Fruit fly (Drosophila melanogaster): ENCODE measurements around the gene Obp69a.

Obp69a gene

DNA sequence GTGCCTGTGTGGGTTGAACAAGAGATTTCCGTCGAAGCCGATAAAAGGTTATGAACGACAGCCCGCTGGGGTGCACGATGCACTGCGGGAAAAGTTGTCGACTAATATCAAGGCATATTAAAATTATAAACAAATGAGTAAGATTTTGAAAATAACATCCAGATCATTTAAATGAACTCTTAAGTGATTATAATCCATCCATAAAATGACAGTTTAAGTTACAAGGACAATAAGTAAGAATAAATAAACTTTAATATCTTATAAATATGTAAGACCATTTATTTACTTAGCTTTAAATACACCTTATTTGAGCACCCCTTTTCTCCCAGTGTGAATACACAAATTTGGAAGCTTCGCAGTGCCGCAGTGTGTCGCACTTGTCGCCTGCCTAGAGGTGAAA lies 48.1 kb downstream of the Obp69a start (continued):
- TF ChIP-seq Lpt (GFP tag; optimal IDR thresholded peaks at IDR 0.05) (no peak), CG4820 (GFP tag; optimal IDR thresholded peaks at IDR 0.05) (peak; percentile 14), aop (GFP tag; IDR thresholded peaks at IDR 0.05) (no peak), maf-S (GFP tag; optimal IDR thresholded peaks at IDR 0.05) (no peak), Ssrp (tag; optimal IDR thresholded peaks at IDR 0.05) (peak; percentile 21), CG8765 (GFP tag; IDR thresholded peaks at IDR 0.05) (no peak), dmrt11E (tag; optimal IDR thresholded peaks at IDR 0.05) (peak; percentile 71), CG17568 (GFP tag; optimal IDR thresholded peaks at IDR 0.05) (no peak), CG32532 (GFP tag; IDR thresholded peaks at IDR 0.05) (no peak), Ravus (GFP tag; IDR thresholded peaks at IDR 0.05) (no peak), CG1647 (GFP tag; optimal IDR thresholded peaks at IDR 0.05) (no peak), insv (GFP tag; optimal IDR thresholded peaks at IDR 0.05) (no peak), sna (GFP tag; IDR thresholded peaks at IDR 0.05; ENCODE audit: partially characterized antibody) (no peak), CG12942 (GFP tag; optimal IDR thresholded peaks at IDR 0.05) (no peak), abd-A (tag; optimal IDR thresholded peaks at IDR 0.05) (no peak), CG10209 (GFP tag; optimal IDR thresholded peaks at IDR 0.05) (peak; percentile 6), CG16815 (GFP tag; optimal IDR thresholded peaks at IDR 0.05) (peak; percentile 21), zf30C (GFP tag; optimal IDR thresholded peaks at IDR 0.05) (peak; percentile 68), CG17361 (GFP tag; IDR thresholded peaks at IDR 0.05) (peak; percentile 50; the same call in 2 of the 3 replicates), D (optimal IDR thresholded peaks at IDR 0.05) (no peak), D (GFP tag; optimal IDR thresholded peaks at IDR 0.05) (peak; percentile 72), lola (GFP tag; optimal IDR thresholded peaks at IDR 0.05) (peak in 1 of 3 experiments; percentile 66), nmo (GFP tag; optimal IDR thresholded peaks at IDR 0.05) (peak; percentile 33), Max (GFP tag; optimal IDR thresholded peaks at IDR 0.05) (peak; percentile 19), CG2712 (tag; optimal IDR thresholded peaks at IDR 0.05) (peak; percentile 69), CG3995 (GFP tag; optimal IDR thresholded peaks at IDR 0.05) (no peak), odd (GFP tag; optimal IDR thresholded peaks at IDR 0.05) (no peak), lmd (GFP tag; IDR thresholded peaks at IDR 0.05) (no peak), so (GFP tag; IDR thresholded peaks at IDR 0.05) (no peak), Stat92E (GFP tag; optimal IDR thresholded peaks at IDR 0.05) (peak in 1 of 3 experiments; percentile 13), Six4 (GFP tag; optimal IDR thresholded peaks at IDR 0.05) (no peak), CG12219 (GFP tag; optimal IDR thresholded peaks at IDR 0.05) (no peak), CG15479 (GFP tag; optimal IDR thresholded peaks at IDR 0.05) (peak; percentile 13), CG8924 (tag; optimal IDR thresholded peaks at IDR 0.05) (peak; percentile 41), bsh (GFP tag; optimal IDR thresholded peaks at IDR 0.05) (peak in 1 of 2 experiments; percentile 22), GATAe (GFP tag; conservative IDR thresholded peaks at IDR 0.05) (no peak), Blimp-1 (GFP tag; optimal IDR thresholded peaks at IDR 0.05) (peak; percentile 49), CG9727 (GFP tag; optimal IDR thresholded peaks at IDR 0.05) (peak; percentile 61), CG31388 (GFP tag; optimal IDR thresholded peaks at IDR 0.05) (no peak), phol (tag; optimal IDR thresholded peaks at IDR 0.05) (peak; percentile 59), CG13296 (GFP tag; optimal IDR thresholded peaks at IDR 0.05) (no peak), sens (GFP tag) (peak; percentile 19), CG1792 (GFP tag; optimal IDR thresholded peaks at IDR 0.05) (no peak), fd96Cb (tag; optimal IDR thresholded peaks at IDR 0.05) (peak; percentile 54), E2f2 (GFP tag; IDR thresholded peaks at IDR 0.05) (no peak), D19A (tag; optimal IDR thresholded peaks at IDR 0.05) (peak; percentile 15), CoRest (tag; optimal IDR thresholded peaks at IDR 0.05) (peak; percentile 5), CG31441 (GFP tag; IDR thresholded peaks at IDR 0.05) (0 out of 2 replicates have a peak, but pooled peaks have one; percentile 39), Opbp (GFP tag; IDR thresholded peaks at IDR 0.05; ENCODE audit: partially characterized antibody) (no peak), CG4424 (GFP tag; optimal IDR thresholded peaks at IDR 0.05) (peak; percentile 25), CG3163 (GFP tag; optimal IDR thresholded peaks at IDR 0.05) (no peak)
